Fruit fly (Drosophila melanogaster) whole organism, embryonic: ENCODE measurements around the gene Naxe.

Experiments used
- B-H1 ChIP-seq: fragments of 200-800 bp; sonication (Bioruptor generic); IDR thresholded peaks from 3 replicates; pipeline ENCODE4 v1.3.6; 2022; ENCODE audit warnings: missing biosample characterization, missing genetic modification characterization
- CG10147 ChIP-seq: fragments of 200-800 bp; sonication (Bioruptor generic); optimal IDR thresholded peaks from 2 replicates; lab custom pipeline; 2019; ENCODE audit warnings: missing biosample characterization, mild to moderate bottlenecking, missing genetic modification characterization, moderate library complexity
- CG10209 ChIP-seq: fragments of 200-800 bp; sonication (Bioruptor generic); optimal IDR thresholded peaks from 3 replicates; lab custom pipeline; 2017; ENCODE audit warnings: missing biosample characterization, mild to moderate bottlenecking, missing genetic modification characterization, missing genetic modification reagents
- CG12659 ChIP-seq: fragments of 200-800 bp; sonication (Bioruptor generic); optimal IDR thresholded peaks from 3 replicates; lab custom pipeline; 2017; ENCODE audit warnings: mild to moderate bottlenecking, missing biosample characterization, missing genetic modification reagents, missing genetic modification characterization
- CG13775 ChIP-seq: fragments of 200-800 bp; sonication (Bioruptor generic); optimal IDR thresholded peaks from 3 replicates; lab custom pipeline; 2017; ENCODE audit warnings: missing biosample characterization, mild to moderate bottlenecking, missing genetic modification characterization
- CG14965 ChIP-seq: fragments of 200-800 bp; sonication (Bioruptor generic); optimal IDR thresholded peaks from 2 replicates; lab custom pipeline; 2016; ENCODE audit warnings: missing biosample characterization, missing genetic modification characterization, borderline replicate concordance
- CG16815 ChIP-seq: fragments of 200-800 bp; sonication (Bioruptor generic); optimal IDR thresholded peaks from 3 replicates; lab custom pipeline; 2017; ENCODE audit warnings: missing biosample characterization, mild to moderate bottlenecking, missing genetic modification characterization
- CG17361 ChIP-seq: fragments of 200-800 bp; sonication (Bioruptor generic); IDR thresholded peaks from 3 replicates; pipeline ENCODE4 v1.3.6; 2022; ENCODE audit warnings: missing biosample characterization, missing genetic modification characterization
- CG17385 ChIP-seq: fragments of 200-800 bp; sonication (Bioruptor generic); optimal IDR thresholded peaks from 3 replicates; lab custom pipeline; 2018; ENCODE audit warnings: missing biosample characterization, mild to moderate bottlenecking, missing genetic modification characterization
- CG17612 ChIP-seq: fragments of 200-800 bp; sonication (Bioruptor generic); IDR thresholded peaks from 2 replicates; pipeline ENCODE4 v1.3.6; 2022; ENCODE audit warnings: missing biosample characterization, missing genetic modification characterization
- CG18764 ChIP-seq: fragments of 200-800 bp; sonication (Bioruptor generic); optimal IDR thresholded peaks from 3 replicates; lab custom pipeline; 2016; ENCODE audit warnings: missing biosample characterization, missing genetic modification characterization
- CG30403 ChIP-seq: fragments of 200-800 bp; sonication (Bioruptor generic); optimal IDR thresholded peaks from 3 replicates; lab custom pipeline; 2016; ENCODE audit warnings: missing biosample characterization, missing genetic modification characterization
- CG34224 ChIP-seq: fragments of 200-800 bp; sonication (Bioruptor generic); IDR thresholded peaks from 3 replicates; pipeline ENCODE4 v1.3.6; 2022; ENCODE audit warnings: missing biosample characterization, missing genetic modification characterization; ENCODE audit not compliant: partially characterized antibody
- CG7357 ChIP-seq: fragments of 200-800 bp; sonication (Bioruptor generic); IDR thresholded peaks from 3 replicates; pipeline ENCODE4 v1.3.6; 2022; ENCODE audit warnings: missing biosample characterization, missing genetic modification characterization
- CG7987 ChIP-seq: fragments of 200-800 bp; sonication (Bioruptor generic); optimal IDR thresholded peaks from 2 replicates; lab custom pipeline; 2018; ENCODE audit warnings: missing biosample characterization, mild to moderate bottlenecking, missing genetic modification characterization, moderate library complexity
- Chrac-16 ChIP-seq: fragments of 200-800 bp; sonication (Bioruptor generic); optimal IDR thresholded peaks from 3 replicates; lab custom pipeline; 2016; ENCODE audit warnings: missing biosample characterization, missing genetic modification characterization
- CoRest ChIP-seq: fragments of 200-800 bp; sonication (Bioruptor generic); optimal IDR thresholded peaks from 3 replicates; lab custom pipeline; 2018; ENCODE audit warnings: missing biosample characterization, mild to moderate bottlenecking, missing genetic modification characterization, moderate library complexity
- Dad ChIP-seq: fragments of 200-800 bp; sonication (Bioruptor generic); optimal IDR thresholded peaks from 3 replicates; lab custom pipeline; 2016; ENCODE audit warnings: missing biosample characterization, missing genetic modification characterization
- Dbx ChIP-seq: fragments of 200-800 bp; sonication (Bioruptor generic); IDR thresholded peaks from 3 replicates; pipeline ENCODE4 v1.3.6; 2022; ENCODE audit warnings: missing biosample characterization, missing genetic modification characterization
- Dip2 ChIP-seq: fragments of 200-800 bp; sonication (Bioruptor generic); IDR thresholded peaks from 2 replicates; pipeline ENCODE4 v1.3.6; 2022; ENCODE audit warnings: missing biosample characterization, missing genetic modification characterization
- Dll ChIP-seq: fragments of 200-800 bp; sonication (Bioruptor generic); IDR thresholded peaks from 4 replicates; pipeline ENCODE4 v1.3.6; 2022; ENCODE audit warnings: missing biosample characterization, missing genetic modification characterization; ENCODE audit not compliant: partially characterized antibody
- E2f2 ChIP-seq: fragments of 200-800 bp; sonication (Bioruptor generic); IDR thresholded peaks from 2 replicates; pipeline ENCODE4 v1.3.6; 2022; ENCODE audit warnings: missing biosample characterization, missing genetic modification characterization
- Gsc ChIP-seq: fragments of 200-800 bp; sonication (Bioruptor generic); IDR thresholded peaks from 2 replicates; pipeline ENCODE4 v1.3.6; 2022; ENCODE audit warnings: missing biosample characterization, missing genetic modification characterization
- Gug ChIP-seq: fragments of 200-800 bp; sonication (Bioruptor generic); IDR thresholded peaks from 4 replicates; pipeline ENCODE4 v1.3.6; 2022; ENCODE audit warnings: missing biosample characterization, missing genetic modification characterization
- HHEX ChIP-seq: fragments of 200-800 bp; sonication (Bioruptor generic); optimal IDR thresholded peaks from 3 replicates; lab custom pipeline; 2017; ENCODE audit warnings: missing biosample characterization, mild to moderate bottlenecking, missing genetic modification characterization, missing genetic modification reagents
- Hmx ChIP-seq: fragments of 200-800 bp; sonication (Bioruptor generic); optimal IDR thresholded peaks from 2 replicates; lab custom pipeline; 2016; ENCODE audit warnings: missing biosample characterization, missing genetic modification characterization
- Lhr ChIP-seq: fragments of 200-800 bp; sonication (Bioruptor generic); optimal IDR thresholded peaks from 3 replicates; lab custom pipeline; 2017; ENCODE audit warnings: mild to moderate bottlenecking, missing biosample characterization, missing genetic modification reagents, missing genetic modification characterization
- Mrtf ChIP-seq: fragments of 200-800 bp; sonication (Bioruptor generic); IDR thresholded peaks from 3 replicates; pipeline ENCODE4 v1.3.6; 2022; ENCODE audit warnings: missing biosample characterization, missing genetic modification characterization
- NC2α ChIP-seq: fragments of 200-800 bp; sonication (Bioruptor generic); optimal IDR thresholded peaks from 2 replicates; lab custom pipeline; 2016; ENCODE audit warnings: missing biosample characterization, missing genetic modification characterization
- Neu2 ChIP-seq: fragments of 200-800 bp; sonication (Bioruptor generic); optimal IDR thresholded peaks from 3 replicates; lab custom pipeline; 2016; ENCODE audit warnings: missing biosample characterization, missing genetic modification characterization, borderline replicate concordance
- Nf-YB ChIP-seq: fragments of 200-800 bp; sonication (Bioruptor generic); optimal IDR thresholded peaks from 3 replicates; lab custom pipeline; 2019; ENCODE audit warnings: missing biosample characterization, mild to moderate bottlenecking, missing genetic modification characterization, moderate library complexity
- NfI ChIP-seq: fragments of 200-800 bp; sonication (Bioruptor generic); optimal IDR thresholded peaks from 3 replicates; lab custom pipeline; 2018; ENCODE audit warnings: missing biosample characterization, mild to moderate bottlenecking, missing genetic modification characterization, moderate library complexity
- Poxn ChIP-seq: fragments of 200-800 bp; sonication (Bioruptor generic); IDR thresholded peaks from 2 replicates; pipeline ENCODE4 v1.3.6; 2022; ENCODE audit warnings: missing biosample characterization, missing genetic modification characterization
- Sox100B ChIP-seq: fragments of 200-800 bp; sonication (Bioruptor generic); optimal IDR thresholded peaks from 3 replicates; lab custom pipeline; 2018; ENCODE audit warnings: missing biosample characterization, mild to moderate bottlenecking, missing genetic modification characterization
- abd-A ChIP-seq: fragments of 200-800 bp; sonication (Bioruptor generic); optimal IDR thresholded peaks from 3 replicates; lab custom pipeline; 2019; ENCODE audit warnings: missing biosample characterization, mild to moderate bottlenecking, missing genetic modification characterization, moderate library complexity
- crc ChIP-seq: fragments of 200-800 bp; sonication (Bioruptor generic); optimal IDR thresholded peaks from 2 replicates; lab custom pipeline; 2016; ENCODE audit warnings: missing biosample characterization, missing genetic modification characterization
- croc ChIP-seq: fragments of 200-800 bp; sonication (Bioruptor generic); conservative IDR thresholded peaks from 3 replicates; pipeline ENCODE4 v1.3.6; 2022; ENCODE audit warnings: missing biosample characterization, missing genetic modification characterization
- crol ChIP-seq: fragments of 200-800 bp; sonication (Bioruptor generic); IDR thresholded peaks from 2 replicates; pipeline ENCODE4 v1.3.6; 2022; ENCODE audit warnings: missing biosample characterization, missing genetic modification characterization
- dimm ChIP-seq: fragments of 200-800 bp; sonication (Bioruptor generic); IDR thresholded peaks from 2 replicates; pipeline ENCODE4 v1.3.6; 2022; ENCODE audit warnings: missing biosample characterization, missing genetic modification characterization
- jigr1 ChIP-seq: fragments of 200-800 bp; sonication (Bioruptor generic); IDR thresholded peaks from 3 replicates; pipeline ENCODE4 v1.3.6; 2022; ENCODE audit warnings: missing biosample characterization, missing genetic modification characterization
- phol ChIP-seq: fragments of 200-800 bp; sonication (Bioruptor generic); optimal IDR thresholded peaks from 3 replicates; lab custom pipeline; 2018; ENCODE audit warnings: missing biosample characterization, mild to moderate bottlenecking, missing genetic modification characterization, moderate library complexity
- psq ChIP-seq: fragments of 200-800 bp; sonication (Bioruptor generic); optimal IDR thresholded peaks from 2 replicates; lab custom pipeline; 2017; ENCODE audit warnings: missing biosample characterization, missing genetic modification characterization
- repo ChIP-seq: fragments of 200-800 bp; sonication (Bioruptor generic); optimal IDR thresholded peaks from 2 replicates; lab custom pipeline; 2016; ENCODE audit warnings: missing biosample characterization, missing genetic modification characterization
- slbo ChIP-seq: fragments of 200-800 bp; sonication (Bioruptor generic); IDR thresholded peaks from 2 replicates; pipeline ENCODE4 v1.3.6; 2022; ENCODE audit warnings: missing biosample characterization, missing genetic modification characterization
- sna ChIP-seq: fragments of 200-800 bp; sonication (Bioruptor generic); IDR thresholded peaks from 2 replicates; pipeline ENCODE4 v1.3.6; 2022; ENCODE audit warnings: missing biosample characterization, missing genetic modification characterization; ENCODE audit not compliant: partially characterized antibody
- so ChIP-seq: fragments of 200-800 bp; sonication (Bioruptor generic); IDR thresholded peaks from 3 replicates; pipeline ENCODE4 v1.3.6; 2022; ENCODE audit warnings: missing biosample characterization, missing genetic modification characterization
- tgo ChIP-seq: fragments of 200-800 bp; sonication (Bioruptor generic); IDR thresholded peaks from 3 replicates; pipeline ENCODE4 v1.3.6; 2022; ENCODE audit warnings: missing biosample characterization, missing genetic modification characterization
- z ChIP-seq: fragments of 200-800 bp; sonication (Bioruptor generic); IDR thresholded peaks from 3 replicates; pipeline ENCODE4 v1.3.6; 2022; ENCODE audit warnings: missing biosample characterization, missing genetic modification characterization

Gene Naxe

DNA sequence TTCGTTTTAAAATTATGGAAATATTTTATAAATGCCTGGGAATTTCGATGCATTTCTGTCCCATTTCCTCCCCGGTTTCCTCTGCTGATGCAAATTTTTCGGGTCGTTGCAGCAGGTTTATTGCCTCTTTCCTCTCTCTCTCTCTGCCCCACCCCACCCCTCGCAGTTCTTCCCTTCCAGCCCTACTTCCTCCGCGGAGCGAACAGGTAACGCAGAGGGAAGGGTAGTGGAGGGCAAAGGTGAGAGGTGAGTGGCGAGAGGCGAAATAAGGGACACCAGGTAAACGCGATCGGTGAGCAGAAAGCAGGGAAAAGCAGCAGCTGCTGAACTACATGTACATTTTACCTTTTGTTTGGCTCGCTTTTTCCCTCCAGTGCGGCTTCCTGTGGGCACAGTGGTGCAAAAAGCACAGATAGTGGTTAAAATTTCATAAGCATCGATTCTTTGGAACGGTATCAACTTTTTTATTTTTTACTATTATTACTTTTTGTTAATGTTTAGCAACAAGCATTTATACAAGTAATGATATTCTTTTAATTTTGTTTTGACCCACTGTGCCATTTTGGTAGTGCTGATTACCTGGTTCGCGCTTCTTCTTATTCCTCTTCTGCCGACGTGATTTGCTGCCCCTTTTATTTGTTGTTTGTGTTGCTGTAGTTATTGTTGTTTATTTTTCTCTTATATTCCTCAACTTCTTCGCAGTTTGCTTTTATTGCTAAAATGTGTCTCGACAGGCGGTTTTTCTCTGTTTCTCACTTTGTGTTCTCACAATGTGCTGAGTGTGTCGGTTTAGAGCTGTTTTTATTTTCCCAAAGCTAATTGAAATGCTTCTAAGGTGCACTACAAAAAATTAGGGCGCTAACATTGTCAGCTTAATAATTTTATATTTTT is 2.3 kb upstream of the Naxe start (continued):
- TF ChIP-seq CoRest (tag; lab: Kevin White, UChicago) = peak; percentile 48
- peak; percentile 30 for TF ChIP-seq Lhr (GFP tag; lab: Kevin White, UChicago)
- no peak for TF ChIP-seq repo (GFP tag; lab: Kevin White, UChicago)
- peak; percentile 79 for TF ChIP-seq CG17385 (GFP tag; lab: Kevin White, UChicago)
- peak; percentile 52 for TF ChIP-seq CG10209 (GFP tag; lab: Kevin White, UChicago)
- TF ChIP-seq Gsc = no peak; the same call in 1 of the 2 replicates
- TF ChIP-seq HHEX (GFP tag; lab: Kevin White, UChicago) = peak; percentile 39
- no peak for TF ChIP-seq Sox100B (GFP tag; lab: Kevin White, UChicago)
- peak; percentile 57; the same call in 2 of the 3 replicates for TF ChIP-seq croc (GFP tag; lab: Robert Waterston, UW)
- 0 out of 3 replicates have a peak, but pooled peaks have one; percentile 46 for TF ChIP-seq so (GFP tag; lab: Robert Waterston, UW)
- peak; percentile 43 for TF ChIP-seq Nf-YB (GFP tag; lab: Kevin White, UChicago)
- peak; percentile 61 for TF ChIP-seq CG16815 (GFP tag; lab: Kevin White, UChicago)
- peak; percentile 64 for TF ChIP-seq slbo (GFP tag; lab: Robert Waterston, UW)
- TF ChIP-seq CG34224 (GFP tag; lab: Robert Waterston, UW) = no peak
- no peak for TF ChIP-seq NC2α
- TF ChIP-seq CG18764 = peak; percentile 1
- TF ChIP-seq CG10147 (GFP tag; lab: Kevin White, UChicago) = peak; percentile 9
- TF ChIP-seq CG17361 = peak; percentile 60; the same call in 2 of the 3 replicates
- TF ChIP-seq Gug = peak; percentile 34; the same call in 1 of the 4 replicates
- peak; percentile 71 for TF ChIP-seq Chrac-16 (GFP tag; lab: Kevin White, UChicago)
- peak; percentile 29 for TF ChIP-seq psq
- 0 out of 3 replicates have a peak, but pooled peaks have one; percentile 21 for TF ChIP-seq jigr1 (GFP tag; lab: Robert Waterston, UW)
- TF ChIP-seq Dad (GFP tag; lab: Kevin White, UChicago) = peak; percentile 27
- TF ChIP-seq sna (GFP tag; lab: Robert Waterston, UW) = no peak
- no peak for TF ChIP-seq Dbx (GFP tag; lab: Robert Waterston, UW)
- TF ChIP-seq CG17612 (GFP tag; lab: Robert Waterston, UW) = peak; percentile 23; the same call in 1 of the 2 replicates
- no peak for TF ChIP-seq z (GFP tag; lab: Robert Waterston, UW)
- peak; percentile 73 for TF ChIP-seq phol (tag; lab: Kevin White, UChicago)
- TF ChIP-seq Dip2 (GFP tag; lab: Robert Waterston, UW) = no peak
- TF ChIP-seq CG12659 = peak; percentile 31
- peak; percentile 26 for TF ChIP-seq NfI
- TF ChIP-seq E2f2 (GFP tag; lab: Robert Waterston, UW) = peak; percentile 49
- no peak for TF ChIP-seq Hmx (GFP tag; lab: Kevin White, UChicago)
- TF ChIP-seq tgo (GFP tag; lab: Robert Waterston, UW) = peak; percentile 56
- no peak for TF ChIP-seq abd-A (tag; lab: Kevin White, UChicago)
- no peak for TF ChIP-seq crc (GFP tag; lab: Kevin White, UChicago)
- no peak for TF ChIP-seq dimm (GFP tag; lab: Robert Waterston, UW)
- TF ChIP-seq CG30403 (GFP tag; lab: Kevin White, UChicago) = peak; percentile 56
- TF ChIP-seq CG7357 (GFP tag; lab: Robert Waterston, UW) = no peak
- TF ChIP-seq CG14965 (GFP tag; lab: Kevin White, UChicago) = no peak
- no peak for TF ChIP-seq CG7987 (GFP tag; lab: Kevin White, UChicago)
- TF ChIP-seq B-H1 (GFP tag; lab: Robert Waterston, UW) = peak; percentile 38; the same call in 2 of the 3 replicates
- peak; percentile 67 for TF ChIP-seq CG13775 (GFP tag; lab: Kevin White, UChicago)
- TF ChIP-seq Mrtf (GFP tag; lab: Robert Waterston, UW) = peak; percentile 63; the same call in 2 of the 3 replicates
- no peak for TF ChIP-seq Neu2 (GFP tag; lab: Kevin White, UChicago)
- TF ChIP-seq Poxn (GFP tag; lab: Robert Waterston, UW) = no peak
- no peak for TF ChIP-seq Dll (GFP tag; lab: Robert Waterston, UW)
- peak; percentile 95 for TF ChIP-seq crol (GFP tag; lab: Robert Waterston, UW)
